Worm (Caenorhabditis elegans): ENCODE data around the gene T16G1.18.

DNA sequence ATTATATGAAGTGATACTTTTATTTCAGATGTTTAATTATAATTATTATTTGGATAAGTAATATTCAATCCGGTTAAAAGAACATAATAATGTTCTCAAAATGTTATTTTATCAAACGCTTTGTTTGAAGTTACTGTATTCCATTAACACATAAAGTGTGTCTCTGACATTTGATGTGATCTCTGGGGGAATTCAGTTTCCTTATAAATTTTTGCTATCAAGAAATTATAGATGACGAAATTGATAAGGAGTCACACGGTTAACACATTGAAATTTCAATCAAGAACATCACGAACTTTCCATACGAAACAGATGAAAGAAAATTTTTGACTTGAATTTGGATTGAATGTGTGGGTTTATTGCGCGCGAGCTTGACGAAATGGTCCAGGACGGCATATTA, 29.4 kb upstream of the T16G1.18 start:
- TF ChIP-seq nhr-11 (tag; optimal IDR thresholded peaks at IDR 0.05) (no peak), sea-2 (GFP tag; optimal IDR thresholded peaks at IDR 0.05) (no peak), fkh-2 (tag; optimal IDR thresholded peaks at IDR 0.05) (no peak), unc-62 (GFP tag; optimal IDR thresholded peaks at IDR 0.05) (no peak), skn-1 (tag; optimal IDR thresholded peaks at IDR 0.05) (no peak), ceh-9 (tag; optimal IDR thresholded peaks at IDR 0.05) (no peak), nfya-1 (tag; optimal IDR thresholded peaks at IDR 0.05; ENCODE audit: insufficient read depth) (no peak), nhr-237 (tag; optimal IDR thresholded peaks at IDR 0.05) (no peak), lin-39 (tag; optimal IDR thresholded peaks at IDR 0.05) (no peak), tbx-2 (tag; optimal IDR thresholded peaks at IDR 0.05) (no peak)

Data from whole organism, L3 larva.